Worm (Caenorhabditis elegans) whole organism, young adult: Measurements from ENCODE around the gene cest-16.

ENCODE experiments used
- ZK185.1 ChIP-seq: sonication (generic microtip); optimal IDR thresholded peaks from 2 replicates; lab custom pipeline; 2016; ENCODE audit warnings: mild to moderate bottlenecking, missing genetic modification characterization, missing compliant biosample characterization; ENCODE audit not compliant: poor library complexity, severe bottlenecking
- nfya-1 ChIP-seq: sonication (generic microtip); optimal IDR thresholded peaks from 2 replicates; lab custom pipeline; 2017; ENCODE audit warnings: antibody characterized with exemption, missing compliant biosample characterization, missing genetic modification characterization, borderline replicate concordance; ENCODE audit not compliant: insufficient read depth
- snpc-4 ChIP-seq, 5 experiments: fragments of 150-350 bp in 1 of 5; sonication (generic microtip) in 4 of 5; optimal IDR thresholded peaks; 2 replicates each; lab custom pipeline; 2014 to 2018; ENCODE audit warnings: missing genetic modification characterization in 5 of 5, missing biosample characterization in 3 of 5, antibody characterized with exemption in 2 of 5, mild to moderate bottlenecking in 2 of 5, missing compliant biosample characterization in 2 of 5, missing genotype in 2 of 5, moderate library complexity in 2 of 5, missing genetic modification reagents in 1 of 5

- TF ChIP-seq snpc-4 (GFP tag; optimal IDR thresholded peaks at IDR 0.05; lab: Kevin White, UChicago): no peak
- no peak for TF ChIP-seq snpc-4 (tag; optimal IDR thresholded peaks at IDR 0.05; lab: Kevin White, UChicago)
- TF ChIP-seq ZK185.1 (tag; lab: Kevin White, UChicago): no peak
- TF ChIP-seq nfya-1 (tag; lab: Kevin White, UChicago): no peak
These were observed 43.3 kb upstream of the cest-16 start for ce11 chrX:6256430-6256829.
